Fruit fly (Drosophila melanogaster) whole organism, embryonic: Measurements from ENCODE around the gene CG13033.

Experiments
- Blimp-1 ChIP-seq: fragments of 200-800 bp; sonication (Bioruptor generic); optimal IDR thresholded peaks from 3 replicates; lab custom pipeline; 2018; ENCODE audit warnings: missing biosample characterization, missing genetic modification characterization, mild to moderate bottlenecking, moderate library complexity, missing genetic modification reagents
- CG10267 ChIP-seq: fragments of 200-800 bp; sonication (Bioruptor generic); optimal IDR thresholded peaks from 2 replicates; lab custom pipeline; 2018; ENCODE audit warnings: missing biosample characterization, mild to moderate bottlenecking, missing genetic modification characterization, moderate library complexity
- CG11456 ChIP-seq: fragments of 200-800 bp; sonication (Bioruptor generic); IDR thresholded peaks from 3 replicates; pipeline ENCODE4 v1.3.6; 2022; ENCODE audit warnings: missing biosample characterization, missing genetic modification characterization
- CG11504 ChIP-seq: fragments of 200-800 bp; sonication (Bioruptor generic); optimal IDR thresholded peaks from 3 replicates; lab custom pipeline; 2019; ENCODE audit warnings: missing biosample characterization, mild to moderate bottlenecking, missing genetic modification characterization, moderate library complexity
- CG11696 ChIP-seq: fragments of 200-800 bp; sonication (Bioruptor generic); IDR thresholded peaks from 2 replicates; pipeline ENCODE4 v1.3.6; 2022; ENCODE audit warnings: missing biosample characterization, missing genetic modification characterization
- CG13894 ChIP-seq: fragments of 200-800 bp; sonication (Bioruptor generic); optimal IDR thresholded peaks from 3 replicates; lab custom pipeline; 2018; ENCODE audit warnings: missing biosample characterization, mild to moderate bottlenecking, missing genetic modification characterization, moderate library complexity
- CG14014 ChIP-seq: fragments of 200-800 bp; sonication (Bioruptor generic); IDR thresholded peaks from 2 replicates; pipeline ENCODE4 v1.3.6; 2022; ENCODE audit warnings: missing biosample characterization, missing genetic modification characterization
- CG15601 ChIP-seq: fragments of 200-800 bp; sonication (Bioruptor generic); optimal IDR thresholded peaks from 3 replicates; lab custom pipeline; 2019; ENCODE audit warnings: missing biosample characterization, mild to moderate bottlenecking, missing genetic modification characterization, moderate library complexity
- CG17328 ChIP-seq: fragments of 200-800 bp; sonication (Bioruptor generic); IDR thresholded peaks from 2 replicates; pipeline ENCODE4 v1.3.6; 2022; ENCODE audit warnings: missing biosample characterization, missing genetic modification characterization
- CG17385 ChIP-seq: fragments of 200-800 bp; sonication (Bioruptor generic); optimal IDR thresholded peaks from 3 replicates; lab custom pipeline; 2018; ENCODE audit warnings: missing biosample characterization, mild to moderate bottlenecking, missing genetic modification characterization
- CG17568 ChIP-seq: fragments of 200-800 bp; sonication (Bioruptor generic); optimal IDR thresholded peaks from 2 replicates; lab custom pipeline; 2018; ENCODE audit warnings: missing biosample characterization, mild to moderate bottlenecking, missing genetic modification characterization, moderate library complexity
- CG17829 ChIP-seq: fragments of 200-800 bp; optimal IDR thresholded peaks from 2 replicates; lab custom pipeline; 2019; ENCODE audit warnings: missing biosample characterization, mild to moderate bottlenecking, missing genetic modification characterization, moderate library complexity
- CG18599 ChIP-seq: fragments of 200-800 bp; sonication (Bioruptor generic); optimal IDR thresholded peaks from 3 replicates; lab custom pipeline; 2017; ENCODE audit warnings: missing biosample characterization, missing genetic modification characterization, mild to moderate bottlenecking, moderate library complexity, missing genetic modification reagents
- CG32532 ChIP-seq: fragments of 200-800 bp; sonication (Bioruptor generic); IDR thresholded peaks from 2 replicates; pipeline ENCODE4 v1.3.6; 2022; ENCODE audit warnings: missing biosample characterization, missing genetic modification characterization
- CG34376 ChIP-seq: fragments of 200-800 bp; sonication (Bioruptor generic); optimal IDR thresholded peaks from 2 replicates; lab custom pipeline; 2018; ENCODE audit warnings: missing biosample characterization, mild to moderate bottlenecking, missing genetic modification characterization
- CG5180 ChIP-seq: fragments of 200-800 bp; sonication (Bioruptor generic); optimal IDR thresholded peaks from 3 replicates; lab custom pipeline; 2017; ENCODE audit warnings: missing biosample characterization, missing genetic modification characterization, mild to moderate bottlenecking, moderate library complexity, missing genetic modification reagents
- CG6854 ChIP-seq: fragments of 200-800 bp; sonication (Bioruptor generic); optimal IDR thresholded peaks from 3 replicates; lab custom pipeline; 2017; ENCODE audit warnings: missing biosample characterization, mild to moderate bottlenecking, missing genetic modification characterization
- CG7987 ChIP-seq: fragments of 200-800 bp; sonication (Bioruptor generic); optimal IDR thresholded peaks from 2 replicates; lab custom pipeline; 2018; ENCODE audit warnings: missing biosample characterization, mild to moderate bottlenecking, missing genetic modification characterization, moderate library complexity
- CG8290 ChIP-seq, 3 experiments: fragments of 200-800 bp; sonication (Bioruptor generic); optimal IDR thresholded peaks; 2 replicates each; lab custom pipeline; 2016 to 2019; ENCODE audit warnings: missing biosample characterization in 3 of 3, missing genetic modification characterization in 3 of 3, mild to moderate bottlenecking in 2 of 3, moderate library complexity in 1 of 3
- Deaf1 ChIP-seq: fragments of 200-800 bp; optimal IDR thresholded peaks from 3 replicates; lab custom pipeline; 2019; ENCODE audit warnings: missing biosample characterization, mild to moderate bottlenecking, missing genetic modification characterization, moderate library complexity
- Ets65A ChIP-seq: fragments of 200-800 bp; sonication (Bioruptor generic); peaks from one replicate; lab custom pipeline; 2016; ENCODE audit warnings: missing biosample characterization, missing genetic modification characterization
- Fer1 ChIP-seq: fragments of 200-800 bp; sonication (Bioruptor generic); optimal IDR thresholded peaks from 2 replicates; lab custom pipeline; 2017; ENCODE audit warnings: missing biosample characterization, mild to moderate bottlenecking, missing genetic modification characterization
- Hmr ChIP-seq: fragments of 200-800 bp; sonication (Bioruptor generic); optimal IDR thresholded peaks from 3 replicates; lab custom pipeline; 2017; ENCODE audit warnings: mild to moderate bottlenecking, missing biosample characterization, missing genetic modification reagents, missing genetic modification characterization
- Jarid2 ChIP-seq: fragments of 200-800 bp; sonication (Bioruptor generic); optimal IDR thresholded peaks from 3 replicates; lab custom pipeline; 2017; ENCODE audit warnings: mild to moderate bottlenecking, missing biosample characterization, missing genetic modification reagents, missing genetic modification characterization
- NFAT ChIP-seq: fragments of 200-800 bp; sonication (Bioruptor generic); IDR thresholded peaks from 2 replicates; pipeline ENCODE4 v1.3.6; 2022; ENCODE audit warnings: missing biosample characterization, missing genetic modification characterization
- abd-A ChIP-seq: fragments of 200-800 bp; sonication (Bioruptor generic); optimal IDR thresholded peaks from 3 replicates; lab custom pipeline; 2019; ENCODE audit warnings: missing biosample characterization, mild to moderate bottlenecking, missing genetic modification characterization, moderate library complexity
- ci ChIP-seq: fragments of 200-800 bp; sonication (Bioruptor generic); IDR thresholded peaks from 3 replicates; pipeline ENCODE4 v1.3.6; 2022; ENCODE audit warnings: missing biosample characterization, missing genetic modification characterization
- crol ChIP-seq: fragments of 200-800 bp; sonication (Bioruptor generic); IDR thresholded peaks from 2 replicates; pipeline ENCODE4 v1.3.6; 2022; ENCODE audit warnings: missing biosample characterization, missing genetic modification characterization
- ham ChIP-seq: fragments of 200-800 bp; sonication (Bioruptor generic); IDR thresholded peaks from 2 replicates; pipeline ENCODE4 v1.3.6; 2022; ENCODE audit warnings: missing biosample characterization, missing genetic modification characterization
- kah ChIP-seq: fragments of 200-800 bp; sonication (Bioruptor generic); optimal IDR thresholded peaks from 2 replicates; lab custom pipeline; 2018; ENCODE audit warnings: missing biosample characterization, mild to moderate bottlenecking, missing genetic modification characterization
- lab ChIP-seq: fragments of 200-800 bp; sonication (Bioruptor generic); optimal IDR thresholded peaks from 3 replicates; lab custom pipeline; 2017; ENCODE audit warnings: missing biosample characterization, missing genetic modification characterization, mild to moderate bottlenecking, moderate library complexity, missing genetic modification reagents
- lola ChIP-seq, 3 experiments: fragments of >200 bp in 2 of 3; fragments of 200-800 bp in 1 of 3; sonication (Bioruptor generic) in 1 of 3; optimal IDR thresholded peaks; 2 replicates each; lab custom pipeline; 2017 to 2019; ENCODE audit warnings: missing biosample characterization in 3 of 3, missing genetic modification characterization in 3 of 3, mild to moderate bottlenecking in 1 of 3, moderate library complexity in 1 of 3
- mirr ChIP-seq: fragments of 200-800 bp; sonication (Bioruptor generic); optimal IDR thresholded peaks from 3 replicates; lab custom pipeline; 2018; ENCODE audit warnings: missing biosample characterization, mild to moderate bottlenecking, missing genetic modification characterization
- mld ChIP-seq: fragments of 200-800 bp; sonication (Bioruptor generic); IDR thresholded peaks from 3 replicates; pipeline ENCODE4 v1.3.6; 2022; ENCODE audit warnings: missing biosample characterization, missing genetic modification characterization; ENCODE audit not compliant: partially characterized antibody
- oc ChIP-seq: fragments of 200-800 bp; sonication (Bioruptor generic); optimal IDR thresholded peaks from 2 replicates; lab custom pipeline; 2018; ENCODE audit warnings: missing biosample characterization, mild to moderate bottlenecking, missing genetic modification characterization, moderate library complexity
- odd ChIP-seq: fragments of 200-800 bp; sonication (Bioruptor generic); optimal IDR thresholded peaks from 2 replicates; lab custom pipeline; 2017; ENCODE audit warnings: missing biosample characterization, mild to moderate bottlenecking, missing genetic modification characterization
- scrt ChIP-seq: fragments of 200-800 bp; sonication (Bioruptor generic); optimal IDR thresholded peaks from 2 replicates; lab custom pipeline; 2018; ENCODE audit warnings: missing biosample characterization, mild to moderate bottlenecking, missing genetic modification characterization, moderate library complexity
- sd ChIP-seq: fragments of 200-800 bp; sonication (Bioruptor generic); optimal IDR thresholded peaks from 3 replicates; lab custom pipeline; 2018; ENCODE audit warnings: missing biosample characterization, mild to moderate bottlenecking, missing genetic modification characterization, moderate library complexity
- sens ChIP-seq: fragments of 200-800 bp; sonication (Bioruptor generic); peaks from one replicate; lab custom pipeline; 2016; ENCODE audit warnings: missing biosample characterization, missing genetic modification characterization
- stc ChIP-seq: fragments of 200-800 bp; sonication (Bioruptor generic); IDR thresholded peaks from 2 replicates; pipeline ENCODE4 v1.3.6; 2022; ENCODE audit warnings: missing biosample characterization, missing genetic modification characterization

CG13033 gene

dm6 chr3L:16542998-16543624 lies 2.3 kb downstream of the CG13033 start, which contains the start of gene CG43373:
Gene CG43373 (minus strand): TSS chr3L:16543370.
- TF ChIP-seq CG15601 (tag; lab: Kevin White, UChicago) (peak; percentile 100), abd-A (peak; percentile 61), Fer1 (GFP tag; lab: Kevin White, UChicago) (peak; percentile 61), CG11456 (GFP tag; lab: Robert Waterston, UW) (0 out of 3 replicates have a peak, but pooled peaks have one; percentile 60), stc (GFP tag; lab: Robert Waterston, UW) (no peak), CG17568 (GFP tag; lab: Kevin White, UChicago) (peak; percentile 26), ham (GFP tag; lab: Robert Waterston, UW) (no peak), CG17385 (GFP tag; lab: Kevin White, UChicago) (peak; percentile 34), oc (tag; lab: Kevin White, UChicago) (peak; percentile 8), kah (GFP tag; lab: Kevin White, UChicago) (peak; percentile 27), CG6854 (GFP tag; lab: Kevin White, UChicago) (peak; percentile 22), CG8290 (GFP tag; optimal IDR thresholded peaks at IDR 0.05; lab: Kevin White, UChicago) (no peak), CG8290 (tag; optimal IDR thresholded peaks at IDR 0.05; lab: Kevin White, UChicago) (peak in 1 of 2 experiments; percentile 12), mirr (peak; percentile 16), sens (GFP tag; lab: Kevin White, UChicago) (peak; percentile 41), lola (GFP tag; optimal IDR thresholded peaks at IDR 0.05; lab: Kevin White, UChicago) (no peak), CG11696 (GFP tag; lab: Robert Waterston, UW) (0 out of 2 replicates have a peak, but pooled peaks have one; percentile 9), ci (peak; percentile 31; the same call in 1 of the 3 replicates), scrt (GFP tag; lab: Kevin White, UChicago) (peak; percentile 70), Blimp-1 (GFP tag; lab: Kevin White, UChicago) (peak; percentile 97), CG11504 (tag; lab: Kevin White, UChicago) (peak; percentile 19), CG13894 (peak; percentile 54), CG10267 (no peak), mld (GFP tag; lab: Robert Waterston, UW) (no peak), CG5180 (GFP tag; lab: Kevin White, UChicago) (peak; percentile 63), lab (peak; percentile 36), CG14014 (GFP tag; lab: Robert Waterston, UW) (no peak), sd (tag; lab: Kevin White, UChicago) (peak; percentile 2), odd (GFP tag; lab: Kevin White, UChicago) (peak; percentile 28), CG34376 (GFP tag; lab: Kevin White, UChicago) (peak; percentile 9), CG18599 (GFP tag; lab: Kevin White, UChicago) (peak; percentile 54), Ets65A (peak; percentile 62), crol (0 out of 2 replicates have a peak, but pooled peaks have one; percentile 20), Jarid2 (GFP tag; lab: Kevin White, UChicago) (peak; percentile 71), CG7987 (GFP tag; lab: Kevin White, UChicago) (no peak), CG17829 (tag; lab: Kevin White, UChicago) (no peak), CG17328 (GFP tag; lab: Robert Waterston, UW) (0 out of 2 replicates have a peak, but pooled peaks have one; percentile 21), Hmr (GFP tag; lab: Kevin White, UChicago) (peak; percentile 35), Deaf1 (tag; lab: Kevin White, UChicago) (peak; percentile 63), CG32532 (GFP tag; lab: Robert Waterston, UW) (peak; percentile 33; the same call in 1 of the 2 replicates), NFAT (0 out of 2 replicates have a peak, but pooled peaks have one; percentile 7)
- TF ChIP-seq, all 482 proteins: peak for 32
